Worm (Caenorhabditis elegans) whole organism, L2 larva: Measurements from ENCODE around the gene K01A6.5.

Source experiments
- ceh-16 ChIP-seq: fragments of 150-350 bp; optimal IDR thresholded peaks from 2 replicates; lab custom pipeline; 2014; ENCODE audit warnings: missing biosample characterization, missing genetic modification characterization
- fos-1 ChIP-seq: fragments of 150-350 bp; optimal IDR thresholded peaks from 2 replicates; lab custom pipeline; 2014; ENCODE audit warnings: missing biosample characterization, missing genetic modification characterization
- nhr-11 ChIP-seq: fragments of 150-350 bp; optimal IDR thresholded peaks from 2 replicates; lab custom pipeline; 2014; ENCODE audit warnings: missing biosample characterization, missing genetic modification characterization
- nhr-21 ChIP-seq: fragments of 150-350 bp; optimal IDR thresholded peaks from 2 replicates; lab custom pipeline; 2014; ENCODE audit warnings: missing biosample characterization, missing genetic modification characterization
- nhr-25 ChIP-seq: fragments of 150-350 bp; sonication (generic microtip); optimal IDR thresholded peaks from 3 replicates; lab custom pipeline; 2014; ENCODE audit warnings: missing biosample characterization, missing genetic modification characterization
- nhr-6 ChIP-seq: fragments of 150-350 bp; optimal IDR thresholded peaks from 2 replicates; lab custom pipeline; 2014; ENCODE audit warnings: missing biosample characterization, missing genetic modification characterization
- nhr-77 ChIP-seq: fragments of 150-350 bp; optimal IDR thresholded peaks from 2 replicates; lab custom pipeline; 2014; ENCODE audit warnings: missing biosample characterization, missing genetic modification characterization
- snpc-4 ChIP-seq: fragments of 150-350 bp; optimal IDR thresholded peaks from 2 replicates; lab custom pipeline; 2014; ENCODE audit warnings: missing biosample characterization, missing genetic modification characterization
- unc-39 ChIP-seq: fragments of 150-350 bp; optimal IDR thresholded peaks from 2 replicates; lab custom pipeline; 2014; ENCODE audit warnings: missing biosample characterization, missing genetic modification characterization
- ztf-11 ChIP-seq: sonication (generic microtip); optimal IDR thresholded peaks from 2 replicates; lab custom pipeline; 2017; ENCODE audit warnings: missing biosample characterization, missing genetic modification characterization

ce11 chrIV:11735025-11735424, 7.5 kb upstream of the K01A6.5 start, which contains the start of gene K01A6.6:
- no peak for TF ChIP-seq nhr-6
- no peak for TF ChIP-seq unc-39 (tag; lab: Kevin White, UChicago)
- no peak for TF ChIP-seq nhr-21 (tag; lab: Kevin White, UChicago)
- no peak for TF ChIP-seq fos-1 (tag; lab: Kevin White, UChicago)
- no peak for TF ChIP-seq ceh-16 (tag; lab: Kevin White, UChicago)
- TF ChIP-seq ztf-11 (tag; lab: Kevin White, UChicago): no peak
- TF ChIP-seq nhr-77 (tag; lab: Kevin White, UChicago): no peak
- TF ChIP-seq nhr-25: no peak
- TF ChIP-seq snpc-4 (tag; lab: Kevin White, UChicago): no peak
- no peak for TF ChIP-seq nhr-11 (tag; lab: Kevin White, UChicago)
